Fruit fly (Drosophila melanogaster): ENCODE data around the gene CG6769.

dm6 chrX:17877974-17878373, 17.2 kb downstream of the CG6769 start:
- TF ChIP-seq CG8478 (optimal IDR thresholded peaks at IDR 0.05): no peak
- TF ChIP-seq CTCF (optimal IDR thresholded peaks at IDR 0.05): no peak

All from S2 (cell line).